Worm (Caenorhabditis elegans) whole organism, dauer: ENCODE data around the gene W04B5.3.
"Not testable (repeated sequence)": the region's sequence is repeated elsewhere in the genome, so short reads cannot be mapped to it uniquely, and the experiment has no call there.

Experiments
- unc-62 ChIP-seq: sonication (generic microtip); optimal IDR thresholded peaks from 2 replicates; lab custom pipeline; 2017; ENCODE audit warnings: missing biosample characterization, missing genetic modification reagents, missing genetic modification characterization

Gene W04B5.3

ce11 chrIII:2432925-2433324, 14.6 kb downstream of the W04B5.3 start:
- no peak for TF ChIP-seq unc-62 (GFP tag; lab: Kevin White, UChicago)

DNA sequence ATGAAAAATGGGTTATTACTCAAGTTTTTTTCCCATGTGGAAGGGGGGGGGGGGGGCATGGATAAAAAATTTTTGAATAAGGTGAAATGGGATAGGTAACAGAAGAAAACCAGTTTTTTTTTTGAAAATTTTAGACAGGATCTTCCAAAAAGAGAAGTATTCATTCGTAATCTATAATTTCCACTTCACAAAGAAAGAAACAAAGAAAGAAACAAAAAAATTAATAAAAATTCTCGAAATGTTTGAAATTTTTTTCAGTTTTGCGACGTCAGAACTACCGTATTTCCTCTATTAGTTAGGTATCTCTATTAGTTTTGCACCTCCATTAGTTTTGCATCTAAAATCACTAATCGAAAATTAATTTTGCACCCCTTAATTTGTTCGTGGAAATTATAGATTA, 17.1 kb downstream of the W04B5.3 start, which contains the start of gene W04B5.6:
Gene W04B5.6 (minus strand): TSS at position 101 of the 400 bp plus-strand sequence.
- not testable (repeated sequence) for TF ChIP-seq unc-62 (GFP tag; lab: Kevin White, UChicago)

- TF ChIP-seq unc-62 (GFP tag; lab: Kevin White, UChicago), result not testable (repeated sequence)
Measured at ce11 chrIII:2435805-2436204, 17.5 kb downstream of the W04B5.3 start, which contains the start of gene E02H9.6. Gene E02H9.6, plus strand, starts transcription at chrIII:2436105.

DNA sequence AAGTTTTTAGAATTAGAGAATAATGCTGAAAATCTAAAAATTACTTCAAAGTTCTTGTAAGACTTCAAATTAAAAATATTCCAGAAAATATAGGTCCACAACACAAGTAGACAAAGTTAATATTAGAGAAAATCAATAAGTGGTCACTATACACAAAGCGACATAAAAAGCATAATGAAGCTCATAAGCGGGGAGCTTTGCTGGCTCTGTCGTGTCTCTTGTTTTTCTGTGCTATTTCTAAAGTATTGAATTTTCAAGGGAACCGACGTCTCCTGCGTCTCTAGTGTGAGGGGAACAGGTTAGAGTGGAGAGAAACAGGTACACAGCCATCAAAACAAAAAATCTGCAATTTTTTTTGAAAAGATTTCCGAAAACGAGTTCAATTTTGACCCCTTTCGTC, 20.2 kb downstream of the W04B5.3 start, which contains the start of gene E02H9.13:
Gene E02H9.13 (minus strand): TSS at position 199 of the 400 bp plus-strand sequence.
- TF ChIP-seq unc-62 (GFP tag; lab: Kevin White, UChicago), result no peak

DNA sequence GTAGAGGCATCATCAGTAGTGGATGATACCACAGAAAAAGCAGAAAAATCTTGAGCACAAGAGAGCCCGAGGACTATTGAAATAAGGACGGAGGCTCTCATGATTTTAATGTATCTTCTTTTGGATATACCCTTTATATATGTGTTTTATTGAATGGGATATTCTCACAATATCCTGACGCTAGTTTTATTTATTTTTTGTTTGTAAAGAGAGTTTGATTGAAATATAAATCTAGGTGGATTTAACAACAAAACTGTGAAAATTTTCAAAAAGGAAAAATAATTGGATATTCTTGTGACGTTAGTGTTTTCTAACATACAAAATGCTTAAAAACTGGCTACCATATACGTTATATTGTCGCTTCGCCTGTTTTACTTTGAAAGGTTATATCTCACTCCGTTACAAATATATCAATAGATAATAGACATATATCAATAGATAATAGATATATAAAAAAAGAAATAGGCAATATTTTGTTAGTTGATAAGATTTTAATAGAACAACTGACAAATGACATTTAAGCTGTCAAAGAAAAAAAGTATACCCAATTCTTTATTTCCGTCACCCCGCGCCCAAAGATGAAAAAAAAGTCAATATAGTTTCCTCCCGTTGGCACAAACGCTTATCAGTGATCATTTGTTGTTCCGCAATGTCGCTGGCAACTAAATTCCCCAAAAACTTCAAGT, 27.4 kb downstream of the W04B5.3 start, which contains the start of the genes E02H9.7 and klo-2:
Gene E02H9.7 (minus strand): TSS at position 101 of the 686 bp plus-strand sequence.
Gene klo-2 (plus strand): TSS at position 636 of the 686 bp plus-strand sequence.
- no peak for TF ChIP-seq unc-62 (GFP tag; lab: Kevin White, UChicago)

ce11 chrIII:2454757-2455306, 36.5 kb downstream of the W04B5.3 start, which contains the start of gene nhr-121:
Gene nhr-121, minus strand, starts transcription at chrIII:2454807.
- TF ChIP-seq unc-62 (GFP tag; lab: Kevin White, UChicago), result no peak

- TF ChIP-seq unc-62 (GFP tag; lab: Kevin White, UChicago), result not testable (repeated sequence)
Measured at ce11 chrIII:2458742-2459141, 40.4 kb downstream of the W04B5.3 start, which contains the start of gene E02H9.3. Gene E02H9.3, plus strand, starts transcription at chrIII:2459042.

ce11 chrIII:2468202-2468601, 49.9 kb downstream of the W04B5.3 start, which contains the start of the genes E02H9.9 and E02H9.1:
Gene E02H9.9, minus strand, starts transcription at chrIII:2468302.
Gene E02H9.1, plus strand, starts transcription at chrIII:2468486.
- TF ChIP-seq unc-62 (GFP tag; lab: Kevin White, UChicago), result no peak

DNA sequence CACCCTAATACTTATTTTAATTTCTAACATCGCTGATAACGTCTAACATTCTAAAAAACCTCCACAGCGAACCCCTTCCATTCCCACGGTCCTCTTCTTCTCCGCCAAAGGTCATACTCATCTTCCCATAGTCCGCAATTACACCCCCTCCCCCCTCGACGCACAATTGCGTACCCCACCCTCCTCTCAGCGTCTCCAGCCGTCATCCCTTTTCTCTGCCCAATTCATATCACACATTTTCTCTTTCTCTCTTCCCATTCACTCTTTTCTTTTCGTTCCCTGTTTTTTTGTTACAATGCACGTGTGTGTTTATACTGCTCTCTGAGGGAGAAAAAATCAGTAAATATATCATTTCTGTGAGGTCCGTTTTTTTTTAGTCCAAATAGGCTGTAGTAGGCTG, 53.5 kb downstream of the W04B5.3 start:
- TF ChIP-seq unc-62 (GFP tag; lab: Kevin White, UChicago), result no peak
